Fruit fly (Drosophila melanogaster) whole organism, adult: Measurements from ENCODE around the gene trk.

ENCODE experiments used
- CG11617 ChIP-seq: fragments of 200-800 bp; sonication (Bioruptor generic); optimal IDR thresholded peaks from 2 replicates; lab custom pipeline; 2017; ENCODE audit warnings: mild to moderate bottlenecking, missing biosample characterization, missing genetic modification reagents, missing genetic modification characterization
- CG1620 ChIP-seq: fragments of 200-800 bp; sonication (Bioruptor generic); optimal IDR thresholded peaks from 2 replicates; lab custom pipeline; 2016; ENCODE audit warnings: missing biosample characterization, missing genetic modification characterization
- CG5204 ChIP-seq: fragments of 200-800 bp; sonication (Bioruptor generic); optimal IDR thresholded peaks from 2 replicates; lab custom pipeline; 2016; ENCODE audit warnings: missing biosample characterization, missing genetic modification characterization
- CG7101 ChIP-seq: fragments of 200-800 bp; sonication (Bioruptor generic); optimal IDR thresholded peaks from 2 replicates; lab custom pipeline; 2018; ENCODE audit warnings: missing biosample characterization, mild to moderate bottlenecking, missing genetic modification characterization, moderate library complexity
- Clk ChIP-seq: fragments of 200-800 bp; sonication (Bioruptor generic); optimal IDR thresholded peaks from 2 replicates; lab custom pipeline; 2017; ENCODE audit warnings: missing biosample characterization, missing genetic modification characterization
- cnc ChIP-seq, 2 experiments: fragments of >200 bp; optimal IDR thresholded peaks; 2 replicates each; lab custom pipeline; 2017
- pad ChIP-seq: fragments of 200-800 bp; sonication (Bioruptor generic); optimal IDR thresholded peaks from 3 replicates; lab custom pipeline; 2017; ENCODE audit warnings: missing biosample characterization, missing genetic modification characterization, mild to moderate bottlenecking, moderate library complexity, missing genetic modification reagents
- tj ChIP-seq: fragments of 200-800 bp; sonication (Bioruptor generic); optimal IDR thresholded peaks from 3 replicates; lab custom pipeline; 2017; ENCODE audit warnings: missing biosample characterization, mild to moderate bottlenecking, missing genetic modification characterization, moderate library complexity

dm6 chr2L:10311822-10312221 is 39.7 kb upstream of the trk start:
- TF ChIP-seq CG11617 (GFP tag; lab: Kevin White, UChicago) (no peak), CG7101 (tag; lab: Kevin White, UChicago) (no peak), pad (GFP tag; lab: Kevin White, UChicago) (no peak), Clk (GFP tag; lab: Kevin White, UChicago) (no peak), cnc (optimal IDR thresholded peaks at IDR 0.05; lab: Kevin White, UChicago) (no peak), CG5204 (GFP tag; lab: Kevin White, UChicago) (no peak), CG1620 (GFP tag; lab: Kevin White, UChicago) (no peak), tj (no peak)
